Worm (Caenorhabditis elegans): ENCODE measurements around the gene col-9.

The col-9 gene

DNA sequence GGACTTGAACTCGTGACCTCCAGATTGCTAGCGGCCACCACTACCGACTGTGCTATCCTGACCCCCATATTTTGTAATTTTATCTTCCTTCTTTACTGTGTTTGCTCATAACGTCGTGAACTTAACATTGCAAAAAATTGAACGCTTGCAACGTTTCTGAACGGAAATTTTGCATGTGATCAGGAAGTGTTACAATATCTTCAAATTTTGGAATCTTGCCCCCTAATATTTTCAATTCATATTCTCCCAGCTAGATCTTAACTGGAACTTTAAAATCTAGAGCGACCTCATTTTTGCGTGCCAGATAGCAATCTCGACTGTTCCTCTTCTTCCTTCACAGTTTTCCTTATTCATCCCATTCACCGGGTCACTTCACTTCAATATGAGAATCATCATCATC lies 8.0 kb upstream of the col-9 start, which contains the start of gene F54B11.10:
Gene F54B11.10, plus strand, starts transcription at position 301 of the 400 bp plus-strand sequence.
- no peak for TF ChIP-seq tra-4 (tag; optimal IDR thresholded peaks at IDR 0.05)
- no peak for TF ChIP-seq ama-1 (optimal IDR thresholded peaks at IDR 0.05)
- TF ChIP-seq ceh-13 (GFP tag; optimal IDR thresholded peaks at IDR 0.05): no peak
- TF ChIP-seq tbx-37 (GFP tag; conservative IDR thresholded peaks at IDR 0.05): no peak
- TF ChIP-seq hmg-4 (GFP tag; optimal IDR thresholded peaks at IDR 0.05): no peak
- no peak for TF ChIP-seq scrt-1 (GFP tag; IDR thresholded peaks at IDR 0.05)
- no peak for TF ChIP-seq ceh-36 (tag; optimal IDR thresholded peaks at IDR 0.05)
- TF ChIP-seq sea-1 (GFP tag; conservative IDR thresholded peaks at IDR 0.05): no peak
- TF ChIP-seq B0310.2 (tag; optimal IDR thresholded peaks at IDR 0.05): no peak
- no peak for TF ChIP-seq ets-7 (tag; optimal IDR thresholded peaks at IDR 0.05)

- TF ChIP-seq hmbx-1 (tag; optimal IDR thresholded peaks at IDR 0.05) (no peak), flt-1 (GFP tag; IDR thresholded peaks at IDR 0.05) (no peak), hmg-4 (GFP tag; optimal IDR thresholded peaks at IDR 0.05) (peak; percentile 74), tra-4 (tag; optimal IDR thresholded peaks at IDR 0.05) (no peak), B0310.2 (tag; optimal IDR thresholded peaks at IDR 0.05) (no peak), aly-1 (tag; optimal IDR thresholded peaks at IDR 0.05) (peak; percentile 61), ceh-13 (GFP tag; optimal IDR thresholded peaks at IDR 0.05) (no peak), ets-7 (tag; optimal IDR thresholded peaks at IDR 0.05) (peak; percentile 18), hnd-1 (tag; optimal IDR thresholded peaks at IDR 0.05) (no peak)
Observed at ce11 chrX:13583895-13584344, 5.9 kb upstream of the col-9 start.

ce11 chrX:13584725-13585371 lies 5.0 kb upstream of the col-9 start, which contains the start of gene unc-84:
Gene unc-84 (plus strand): TSS chrX:13584775.
- TF ChIP-seq aly-1 (tag; optimal IDR thresholded peaks at IDR 0.05) (no peak), hnd-1 (tag; optimal IDR thresholded peaks at IDR 0.05) (no peak), tbx-11 (GFP tag; IDR thresholded peaks at IDR 0.05) (no peak), hmbx-1 (tag; optimal IDR thresholded peaks at IDR 0.05) (no peak), hmg-4 (GFP tag; optimal IDR thresholded peaks at IDR 0.05) (peak; percentile 4), sea-1 (GFP tag; conservative IDR thresholded peaks at IDR 0.05) (no peak), ceh-13 (GFP tag; optimal IDR thresholded peaks at IDR 0.05) (no peak), B0310.2 (tag; optimal IDR thresholded peaks at IDR 0.05) (no peak), F13C5.2 (tag; optimal IDR thresholded peaks at IDR 0.05) (no peak), tbx-37 (GFP tag; conservative IDR thresholded peaks at IDR 0.05) (no peak), ets-7 (tag; optimal IDR thresholded peaks at IDR 0.05) (no peak), scrt-1 (GFP tag; IDR thresholded peaks at IDR 0.05) (no peak), ceh-36 (tag; optimal IDR thresholded peaks at IDR 0.05) (no peak), pes-1 (GFP tag; IDR thresholded peaks at IDR 0.05) (peak; percentile 63; the same call in 1 of the 2 replicates), flt-1 (GFP tag; IDR thresholded peaks at IDR 0.05) (no peak), ama-1 (optimal IDR thresholded peaks at IDR 0.05) (no peak), tra-4 (tag; optimal IDR thresholded peaks at IDR 0.05) (no peak)

ce11 chrX:13590688-13591087 lies 853 bp downstream of the col-9 start:
- TF ChIP-seq ets-7 (tag; optimal IDR thresholded peaks at IDR 0.05): no peak
- no peak for TF ChIP-seq hmg-4 (GFP tag; optimal IDR thresholded peaks at IDR 0.05)
- TF ChIP-seq aly-1 (tag; optimal IDR thresholded peaks at IDR 0.05): peak; percentile 5
- TF ChIP-seq ceh-36 (tag; optimal IDR thresholded peaks at IDR 0.05): no peak
- TF ChIP-seq ceh-13 (GFP tag; optimal IDR thresholded peaks at IDR 0.05): no peak
- no peak for TF ChIP-seq pes-1 (GFP tag; IDR thresholded peaks at IDR 0.05)
- TF ChIP-seq F13C5.2 (tag; optimal IDR thresholded peaks at IDR 0.05): no peak

DNA sequence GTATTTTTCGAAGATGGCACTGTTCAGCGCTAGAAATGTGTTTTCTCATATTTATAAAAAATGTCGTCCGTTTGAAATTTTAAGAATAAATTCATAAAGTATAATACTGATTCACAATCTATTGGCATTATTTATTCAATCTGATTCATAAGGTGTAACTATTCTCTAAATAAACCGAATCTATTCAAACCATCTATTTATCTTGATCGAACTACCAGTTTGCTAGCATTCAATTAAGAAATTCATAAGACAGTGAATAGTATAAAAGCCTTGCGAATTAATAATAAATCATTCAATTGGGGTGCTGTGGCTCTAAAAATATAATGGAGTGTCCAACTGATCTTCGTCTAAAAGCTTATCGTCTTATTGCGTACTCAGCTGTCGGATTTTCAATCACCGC lies 1.3 kb downstream of the col-9 start, which contains the start of gene col-44:
Gene col-44, plus strand, starts transcription at position 301 of the 400 bp plus-strand sequence.
- TF ChIP-seq ets-7 (tag; optimal IDR thresholded peaks at IDR 0.05) (no peak), tbx-11 (GFP tag; IDR thresholded peaks at IDR 0.05) (no peak), hnd-1 (tag; optimal IDR thresholded peaks at IDR 0.05) (no peak), ama-1 (optimal IDR thresholded peaks at IDR 0.05) (no peak), ceh-36 (tag; optimal IDR thresholded peaks at IDR 0.05) (no peak), pes-1 (GFP tag; IDR thresholded peaks at IDR 0.05) (no peak), tra-4 (tag; optimal IDR thresholded peaks at IDR 0.05) (no peak), scrt-1 (GFP tag; IDR thresholded peaks at IDR 0.05) (no peak), B0310.2 (tag; optimal IDR thresholded peaks at IDR 0.05) (no peak), aly-1 (tag; optimal IDR thresholded peaks at IDR 0.05) (no peak), hmbx-1 (tag; optimal IDR thresholded peaks at IDR 0.05) (no peak)

- TF ChIP-seq tra-4 (tag; optimal IDR thresholded peaks at IDR 0.05): no peak
- TF ChIP-seq scrt-1 (GFP tag; IDR thresholded peaks at IDR 0.05): 0 out of 2 replicates have a peak, but pooled peaks have one; percentile 7
- peak; percentile 49 for TF ChIP-seq aly-1 (tag; optimal IDR thresholded peaks at IDR 0.05)
Observed at ce11 chrX:13591953-13592352, 2.1 kb downstream of the col-9 start.

- TF ChIP-seq B0310.2 (tag; optimal IDR thresholded peaks at IDR 0.05) (no peak), aly-1 (tag; optimal IDR thresholded peaks at IDR 0.05) (no peak), tbx-37 (GFP tag; conservative IDR thresholded peaks at IDR 0.05) (no peak)
Observed at ce11 chrX:13592367-13592766, 2.5 kb downstream of the col-9 start, which contains the start of gene F54B11.4. Gene F54B11.4 (plus strand): TSS chrX:13592667.

DNA sequence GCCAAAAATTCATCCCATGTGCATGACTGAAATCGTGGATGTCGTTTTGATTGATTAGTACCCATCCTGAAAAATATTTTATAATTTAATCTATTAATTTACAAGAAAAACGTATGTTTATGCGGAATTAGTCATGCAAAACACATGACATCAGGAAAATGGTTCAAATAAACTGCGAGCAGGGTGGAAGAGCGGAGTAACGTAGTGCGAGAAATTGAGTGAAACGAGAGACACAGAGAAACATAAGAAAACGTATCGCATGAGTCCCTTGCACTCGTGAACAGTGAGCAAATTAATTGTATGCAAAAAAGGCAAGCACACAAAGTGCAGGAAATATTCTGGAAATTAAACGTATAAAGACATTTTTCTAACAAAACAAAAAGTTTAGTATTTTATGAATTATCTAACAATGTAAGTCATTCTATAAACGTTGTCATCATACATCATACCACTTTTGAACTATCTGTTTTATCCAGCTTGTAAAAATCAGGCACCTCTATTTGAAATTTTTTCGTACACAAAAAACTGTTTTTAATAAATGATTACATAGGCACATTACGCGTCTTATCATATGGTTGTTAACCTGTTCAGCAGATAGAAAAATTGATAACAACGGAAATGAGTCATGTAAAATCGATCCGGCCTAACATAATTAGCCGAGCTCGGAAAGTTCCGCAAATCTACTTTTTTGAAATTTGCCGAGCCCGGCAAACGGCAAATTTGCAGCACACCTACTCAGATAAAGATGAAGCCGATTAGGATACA lies 6.3 kb downstream of the col-9 start, which contains the start of gene F54B11.5:
Gene F54B11.5, minus strand, starts transcription at position 66 of the 765 bp plus-strand sequence.
- TF ChIP-seq F13C5.2 (tag; optimal IDR thresholded peaks at IDR 0.05) (peak; percentile 36), hmg-4 (GFP tag; optimal IDR thresholded peaks at IDR 0.05) (no peak)
